Worm (Caenorhabditis elegans): ENCODE measurements around the gene F14F8.9.

- no peak for TF ChIP-seq nhr-11 (tag; optimal IDR thresholded peaks at IDR 0.05)
- no peak for TF ChIP-seq unc-30 (tag; optimal IDR thresholded peaks at IDR 0.05)
- TF ChIP-seq sptf-1 (tag; optimal IDR thresholded peaks at IDR 0.05), result no peak
- TF ChIP-seq vab-15 (tag; optimal IDR thresholded peaks at IDR 0.05), result no peak
These were observed at the start of gene F14F8.9 for ce11 chrV:16668473-16668872.
